Worm (Caenorhabditis elegans): ENCODE results near the gene Y38F1A.7.

DNA sequence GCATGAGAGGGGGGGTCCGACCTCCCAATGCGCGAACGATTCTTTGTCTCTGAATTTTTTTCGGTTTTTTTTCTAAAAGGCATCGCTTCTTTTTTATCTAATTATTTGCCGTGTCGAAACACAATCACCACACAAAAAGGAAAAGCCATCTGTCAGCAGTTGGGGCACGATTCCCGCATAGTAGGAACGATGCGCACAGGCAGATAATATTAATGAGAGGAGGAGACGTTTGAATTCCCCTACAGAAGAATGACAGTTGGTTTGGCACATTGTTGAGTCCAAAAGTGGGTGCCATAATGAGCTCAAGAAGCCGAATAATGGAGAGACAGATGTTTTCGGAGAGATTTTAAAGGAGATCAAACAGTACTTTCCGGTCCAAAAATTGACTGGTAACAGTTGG is 12.9 kb downstream of the Y38F1A.7 start:
- no peak for TF ChIP-seq nhr-76 (tag; optimal IDR thresholded peaks at IDR 0.05)
- no peak for TF ChIP-seq snpc-4 (tag; optimal IDR thresholded peaks at IDR 0.05)
- TF ChIP-seq ztf-4 (tag; optimal IDR thresholded peaks at IDR 0.05): no peak
- no peak for TF ChIP-seq mdl-1 (tag; optimal IDR thresholded peaks at IDR 0.05)
- no peak for TF ChIP-seq alr-1 (tag; optimal IDR thresholded peaks at IDR 0.05; ENCODE audit: borderline replicate concordance)
- no peak for TF ChIP-seq elt-3 (tag; optimal IDR thresholded peaks at IDR 0.05)
- no peak for TF ChIP-seq nhr-71 (tag; optimal IDR thresholded peaks at IDR 0.05)
- no peak for TF ChIP-seq unc-62 (GFP tag; optimal IDR thresholded peaks at IDR 0.05)
- no peak for TF ChIP-seq nhr-77 (tag; optimal IDR thresholded peaks at IDR 0.05)
- no peak for TF ChIP-seq unc-86 (tag; optimal IDR thresholded peaks at IDR 0.05)
- TF ChIP-seq blmp-1 (tag; optimal IDR thresholded peaks at IDR 0.05): no peak
- no peak for TF ChIP-seq lin-14 (GFP tag; optimal IDR thresholded peaks at IDR 0.05)
- no peak for TF ChIP-seq lsy-2 (tag; optimal IDR thresholded peaks at IDR 0.05)

Data from whole organism, L1 larva.